Worm (Caenorhabditis elegans): Measurements from ENCODE around the gene F07C6.2.

DNA sequence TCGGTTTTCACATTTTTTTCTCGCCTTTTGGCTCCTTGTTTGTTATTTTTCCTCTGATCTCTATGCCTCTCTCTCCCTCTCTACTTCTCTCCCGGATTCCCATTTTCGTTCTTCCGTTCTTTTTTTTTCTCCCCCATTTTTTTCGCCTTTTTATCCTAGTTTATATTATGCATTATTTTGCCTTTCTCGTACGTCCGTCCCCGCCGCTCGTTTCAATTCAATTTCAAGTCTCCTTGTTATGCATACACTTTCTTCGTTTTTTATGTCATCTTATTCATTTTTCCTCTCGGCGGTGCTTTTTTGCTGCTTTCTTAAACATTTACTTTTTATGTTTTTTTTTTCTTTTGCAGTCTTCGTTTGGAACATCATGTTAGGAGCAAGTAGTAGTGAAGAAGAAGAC, 17.5 kb upstream of the F07C6.2 start, which contains the start of gene unc-31:
- TF ChIP-seq hnd-1 (tag; optimal IDR thresholded peaks at IDR 0.05) (no peak), ceh-13 (GFP tag; optimal IDR thresholded peaks at IDR 0.05) (no peak), flt-1 (GFP tag; IDR thresholded peaks at IDR 0.05) (no peak), hmg-4 (GFP tag; optimal IDR thresholded peaks at IDR 0.05) (no peak), ama-1 (optimal IDR thresholded peaks at IDR 0.05) (no peak), aly-1 (tag; optimal IDR thresholded peaks at IDR 0.05) (no peak), B0310.2 (tag; optimal IDR thresholded peaks at IDR 0.05) (no peak), F13C5.2 (tag; optimal IDR thresholded peaks at IDR 0.05) (no peak), ets-7 (tag; optimal IDR thresholded peaks at IDR 0.05) (no peak), sea-1 (GFP tag; conservative IDR thresholded peaks at IDR 0.05) (no peak), tbx-11 (GFP tag; IDR thresholded peaks at IDR 0.05) (no peak), pes-1 (GFP tag; IDR thresholded peaks at IDR 0.05) (no peak), tbx-37 (GFP tag; conservative IDR thresholded peaks at IDR 0.05) (no peak)
